Worm (Caenorhabditis elegans) whole organism, L4 larva: ENCODE data around the gene bus-12.

ENCODE experiments used
- ama-1 ChIP-seq: fragments of 150-350 bp; optimal IDR thresholded peaks from 2 replicates; lab custom pipeline; 2014; ENCODE audit warnings: inconsistent platforms, mixed read lengths
- jun-1 ChIP-seq: fragments of 150-350 bp; optimal IDR thresholded peaks from 2 replicates; lab custom pipeline; 2014; ENCODE audit warnings: missing biosample characterization, missing genetic modification reagents, missing genetic modification characterization
- lin-1 ChIP-seq: fragments of 200-800 bp; sonication (Bioruptor generic); IDR thresholded peaks from 2 replicates; pipeline ENCODE4 v1.3.6; 2022; ENCODE audit warnings: missing genetic modification reagents, missing genetic modification characterization, missing compliant biosample characterization
- snpc-4 ChIP-seq: fragments of 150-350 bp; optimal IDR thresholded peaks from 2 replicates; lab custom pipeline; 2014; ENCODE audit warnings: missing biosample characterization, missing genetic modification characterization
- zag-1 ChIP-seq: fragments of 150-350 bp; optimal IDR thresholded peaks from 2 replicates; lab custom pipeline; 2014; ENCODE audit warnings: missing biosample characterization, missing genetic modification characterization
- ztf-11 ChIP-seq: fragments of 150-350 bp; optimal IDR thresholded peaks from 2 replicates; lab custom pipeline; 2014; ENCODE audit warnings: missing biosample characterization, missing genetic modification characterization

- TF ChIP-seq snpc-4 (tag; lab: Kevin White, UChicago) (no peak), ztf-11 (tag; lab: Kevin White, UChicago) (no peak), lin-1 (no peak), zag-1 (tag; lab: Kevin White, UChicago) (no peak), jun-1 (no peak), ama-1 (lab: Kevin White, UChicago) (no peak)
Observed at ce11 chrIV:13289321-13289720, 33.3 kb downstream of the bus-12 start, which contains the start of gene Y67H2A.10.
